Worm (Caenorhabditis elegans) whole organism, L1 larva: ENCODE data around the gene str-264.

Experiments
- blmp-1 ChIP-seq: fragments of 150-350 bp; optimal IDR thresholded peaks from 2 replicates; lab custom pipeline; 2014; ENCODE audit warnings: missing biosample characterization, missing genetic modification characterization
- egl-27 ChIP-seq, 2 experiments: fragments of 150-350 bp in 1 of 2; sonication (generic microtip); optimal IDR thresholded peaks; 3 replicates each; lab custom pipeline; 2017 to 2018; ENCODE audit warnings: missing biosample characterization in 2 of 2, missing genetic modification characterization in 2 of 2, missing genetic modification reagents in 2 of 2
- elt-3 ChIP-seq, 6 experiments: fragments of 150-350 bp in 1 of 6; sonication (generic microtip); optimal IDR thresholded peaks; 2 replicates each; lab custom pipeline; 2017 to 2018; ENCODE audit warnings: missing biosample characterization in 6 of 6, missing genetic modification characterization in 6 of 6, inconsistent platforms in 1 of 6
- fos-1 ChIP-seq: fragments of 150-350 bp; optimal IDR thresholded peaks from 2 replicates; lab custom pipeline; 2014; ENCODE audit warnings: missing biosample characterization, missing genetic modification characterization
- isw-1 ChIP-seq: fragments of 200-800 bp; sonication (Bioruptor generic); IDR thresholded peaks from 2 replicates; pipeline ENCODE4 v1.3.6; 2022; ENCODE audit warnings: missing genetic modification characterization, missing compliant biosample characterization
- lin-39 ChIP-seq: fragments of 150-350 bp; optimal IDR thresholded peaks from 2 replicates; lab custom pipeline; 2014; ENCODE audit warnings: missing biosample characterization, missing genetic modification reagents, missing genetic modification characterization
- nhr-237 ChIP-seq: fragments of 150-350 bp; optimal IDR thresholded peaks from 2 replicates; lab custom pipeline; 2014; ENCODE audit warnings: missing biosample characterization, missing genetic modification characterization
- tlp-1 ChIP-seq: fragments of 150-350 bp; optimal IDR thresholded peaks from 2 replicates; lab custom pipeline; 2014; ENCODE audit warnings: missing biosample characterization, missing genetic modification characterization

DNA sequence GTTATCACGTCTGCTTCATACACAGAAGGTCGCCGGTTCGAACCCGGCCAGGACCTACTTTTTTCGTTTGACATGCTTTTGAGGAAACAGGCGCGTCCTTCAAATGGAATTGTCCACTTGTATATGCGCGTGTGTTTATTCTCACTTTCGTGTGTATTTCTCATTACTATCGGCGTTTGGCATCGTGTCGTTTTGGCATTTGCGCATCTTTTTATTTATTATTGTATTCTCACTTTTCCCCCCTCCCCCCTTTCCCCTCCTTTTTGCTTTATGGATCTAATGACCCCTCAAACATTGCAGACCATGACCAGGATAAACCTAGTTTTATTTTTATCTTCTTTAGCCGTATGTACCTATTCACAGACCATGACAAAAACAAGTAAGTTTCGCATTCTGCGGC, 25.0 kb upstream of the str-264 start, which contains the start of gene F21A3.3:
- TF ChIP-seq egl-27 (tag; optimal IDR thresholded peaks at IDR 0.05; lab: Kevin White, UChicago) (no peak), fos-1 (tag; lab: Kevin White, UChicago) (no peak), elt-3 (tag; optimal IDR thresholded peaks at IDR 0.05; lab: Kevin White, UChicago) (no peak), lin-39 (tag; lab: Kevin White, UChicago) (no peak), tlp-1 (tag; lab: Kevin White, UChicago) (no peak), isw-1 (no peak), nhr-237 (no peak), blmp-1 (tag; lab: Kevin White, UChicago) (peak; percentile 69)
